Worm (Caenorhabditis elegans) whole organism, L3 larva: ENCODE results near the gene spr-2.
A peak's percentile ranks its signal among the peaks of the same experiment; 100 is the strongest.

Experiments used
- R02D3.7 ChIP-seq: fragments of 150-350 bp; optimal IDR thresholded peaks from 2 replicates; lab custom pipeline; 2014; ENCODE audit warnings: missing biosample characterization, missing genetic modification characterization
- aly-2 ChIP-seq: fragments of 150-350 bp; optimal IDR thresholded peaks from 2 replicates; lab custom pipeline; 2014; ENCODE audit warnings: missing biosample characterization, missing genetic modification characterization
- ama-1 ChIP-seq: fragments of 150-350 bp; optimal IDR thresholded peaks from 2 replicates; lab custom pipeline; 2018
- ceh-16 ChIP-seq: sonication (generic microtip); optimal IDR thresholded peaks from 2 replicates; lab custom pipeline; 2017; ENCODE audit warnings: missing biosample characterization, missing genetic modification characterization
- ceh-28 ChIP-seq: fragments of 150-350 bp; optimal IDR thresholded peaks from 2 replicates; lab custom pipeline; 2014; ENCODE audit warnings: missing biosample characterization, missing genetic modification reagents, missing genetic modification characterization
- ceh-82 ChIP-seq: fragments of 150-350 bp; optimal IDR thresholded peaks from 2 replicates; lab custom pipeline; 2014; ENCODE audit warnings: missing biosample characterization, missing genetic modification characterization
- ceh-9 ChIP-seq: sonication (generic microtip); optimal IDR thresholded peaks from 2 replicates; lab custom pipeline; 2018; ENCODE audit warnings: missing biosample characterization, missing genetic modification characterization
- daf-12 ChIP-seq: fragments of 150-350 bp; optimal IDR thresholded peaks from 2 replicates; lab custom pipeline; 2014; ENCODE audit warnings: missing biosample characterization, missing genetic modification reagents, missing genetic modification characterization
- egl-5 ChIP-seq: fragments of 150-350 bp; optimal IDR thresholded peaks from 2 replicates; lab custom pipeline; 2017; ENCODE audit warnings: missing biosample characterization, missing genetic modification reagents, missing genetic modification characterization, inconsistent platforms
- elt-1 ChIP-seq: fragments of 150-350 bp; optimal IDR thresholded peaks from 2 replicates; lab custom pipeline; 2014; ENCODE audit warnings: missing biosample characterization, missing genetic modification characterization
- elt-2 ChIP-seq: sonication (generic microtip); optimal IDR thresholded peaks from 2 replicates; lab custom pipeline; 2016; ENCODE audit warnings: missing genetic modification reagents, mild to moderate bottlenecking, missing genetic modification characterization, missing compliant biosample characterization
- elt-3 ChIP-seq, 3 experiments: fragments of 150-350 bp in 1 of 3; sonication (generic microtip) in 2 of 3; optimal IDR thresholded peaks; 2 replicates in 2 of 3; 4 replicates in 1 of 3; lab custom pipeline; 2014 to 2017; ENCODE audit warnings: missing biosample characterization in 3 of 3, missing genetic modification characterization in 3 of 3
- eor-1 ChIP-seq, 2 experiments: fragments of 150-350 bp; optimal IDR thresholded peaks; 2 replicates each; lab custom pipeline; 2014 to 2018; ENCODE audit warnings: missing biosample characterization in 2 of 2, missing genetic modification characterization in 2 of 2
- fkh-2 ChIP-seq: fragments of 150-350 bp; optimal IDR thresholded peaks from 2 replicates; lab custom pipeline; 2014; ENCODE audit warnings: missing biosample characterization, missing genetic modification reagents, missing genetic modification characterization
- fos-1 ChIP-seq: fragments of 150-350 bp; optimal IDR thresholded peaks from 2 replicates; lab custom pipeline; 2014; ENCODE audit warnings: missing biosample characterization, missing genetic modification characterization
- hmg-11 ChIP-seq: sonication (generic microtip); optimal IDR thresholded peaks from 2 replicates; lab custom pipeline; 2016; ENCODE audit warnings: missing genetic modification characterization, missing compliant biosample characterization
- jun-1 ChIP-seq: fragments of 150-350 bp; optimal IDR thresholded peaks from 2 replicates; lab custom pipeline; 2014; ENCODE audit warnings: missing biosample characterization, missing genetic modification reagents, missing genetic modification characterization
- lin-15B ChIP-seq: fragments of 150-350 bp; optimal IDR thresholded peaks from 2 replicates; lab custom pipeline; 2014; ENCODE audit warnings: missing biosample characterization, missing genetic modification characterization
- lin-39 ChIP-seq: fragments of 150-350 bp; optimal IDR thresholded peaks from 2 replicates; lab custom pipeline; 2018; ENCODE audit warnings: missing biosample characterization, missing genetic modification reagents, missing genetic modification characterization
- lsy-12 ChIP-seq: sonication (generic microtip); optimal IDR thresholded peaks from 2 replicates; lab custom pipeline; 2016; ENCODE audit warnings: mild to moderate bottlenecking, missing genetic modification characterization, missing compliant biosample characterization
- mml-1 ChIP-seq: fragments of 150-350 bp; sonication (generic microtip); optimal IDR thresholded peaks from 3 replicates; lab custom pipeline; 2014; ENCODE audit warnings: missing biosample characterization, missing genetic modification characterization
- nfya-1 ChIP-seq: sonication (generic microtip); optimal IDR thresholded peaks from 2 replicates; lab custom pipeline; 2017; ENCODE audit warnings: missing genetic modification characterization, mild to moderate bottlenecking, missing compliant biosample characterization, antibody characterized with exemption, moderate library complexity; ENCODE audit not compliant: insufficient read depth
- nhr-11 ChIP-seq: fragments of 150-350 bp; optimal IDR thresholded peaks from 2 replicates; lab custom pipeline; 2014; ENCODE audit warnings: missing biosample characterization, missing genetic modification characterization
- nhr-12 ChIP-seq: fragments of 150-350 bp; optimal IDR thresholded peaks from 2 replicates; lab custom pipeline; 2014; ENCODE audit warnings: missing biosample characterization, missing genetic modification characterization
- nhr-23 ChIP-seq: fragments of 150-350 bp; optimal IDR thresholded peaks from 2 replicates; lab custom pipeline; 2014; ENCODE audit warnings: missing biosample characterization, missing genetic modification reagents, missing genetic modification characterization
- nhr-237 ChIP-seq: fragments of 150-350 bp; optimal IDR thresholded peaks from 2 replicates; lab custom pipeline; 2014; ENCODE audit warnings: missing biosample characterization, missing genetic modification characterization
- nhr-25 ChIP-seq: sonication (generic microtip); optimal IDR thresholded peaks from 2 replicates; lab custom pipeline; 2017; ENCODE audit warnings: missing biosample characterization, missing genetic modification characterization
- nhr-43 ChIP-seq: sonication (generic microtip); optimal IDR thresholded peaks from 2 replicates; lab custom pipeline; 2016; ENCODE audit warnings: mild to moderate bottlenecking, missing genetic modification characterization, missing compliant biosample characterization; ENCODE audit not compliant: poor library complexity, severe bottlenecking
- nhr-67 ChIP-seq: fragments of 150-350 bp; optimal IDR thresholded peaks from 2 replicates; lab custom pipeline; 2014; ENCODE audit warnings: missing biosample characterization, missing genetic modification characterization
- nhr-76 ChIP-seq: fragments of 150-350 bp; sonication (generic microtip); optimal IDR thresholded peaks from 5 replicates; lab custom pipeline; 2014; ENCODE audit warnings: missing biosample characterization, missing genetic modification characterization
- pha-4 ChIP-seq: fragments of 150-350 bp; optimal IDR thresholded peaks from 2 replicates; lab custom pipeline; 2014; ENCODE audit warnings: missing biosample characterization, missing genetic modification reagents, missing genetic modification characterization
- pqm-1 ChIP-seq: fragments of 150-350 bp; optimal IDR thresholded peaks from 2 replicates; lab custom pipeline; 2017; ENCODE audit warnings: missing biosample characterization, missing genetic modification characterization, inconsistent platforms
- skn-1 ChIP-seq: fragments of 150-350 bp; optimal IDR thresholded peaks from 2 replicates; lab custom pipeline; 2014; ENCODE audit warnings: missing biosample characterization, missing genetic modification characterization
- tbx-2 ChIP-seq: sonication (generic microtip); optimal IDR thresholded peaks from 2 replicates; lab custom pipeline; 2016; ENCODE audit warnings: mild to moderate bottlenecking, missing genetic modification characterization, missing compliant biosample characterization
- unc-62 ChIP-seq: fragments of 150-350 bp; sonication (generic microtip); optimal IDR thresholded peaks from 4 replicates; lab custom pipeline; 2014; ENCODE audit warnings: missing biosample characterization, missing genetic modification reagents, missing genetic modification characterization
- ztf-11 ChIP-seq: fragments of 150-350 bp; optimal IDR thresholded peaks from 2 replicates; lab custom pipeline; 2014; ENCODE audit warnings: missing biosample characterization, missing genetic modification characterization
- ztf-4 ChIP-seq: fragments of 150-350 bp; optimal IDR thresholded peaks from 2 replicates; lab custom pipeline; 2014; ENCODE audit warnings: missing biosample characterization, missing genetic modification characterization

Gene spr-2

DNA sequence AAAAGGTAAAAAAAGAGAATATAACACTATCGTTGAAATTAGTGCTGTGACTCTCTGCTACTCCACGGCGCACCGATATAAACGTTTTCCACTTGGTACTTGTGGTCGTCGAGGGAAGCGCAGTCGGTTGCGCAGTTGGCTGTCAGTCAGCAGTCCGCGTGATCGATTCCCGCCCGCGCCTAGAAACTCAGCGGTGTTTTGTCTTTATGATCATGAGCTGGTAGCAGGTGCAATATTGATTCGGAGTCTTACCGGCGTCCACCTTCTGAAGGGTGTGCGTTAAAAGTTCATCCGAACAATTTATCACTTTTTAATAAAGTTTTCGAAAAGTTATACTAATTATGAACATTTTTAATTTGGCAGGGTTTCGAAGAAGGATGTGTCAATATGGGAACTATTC, 35.8 kb downstream of the spr-2 start:
- TF ChIP-seq fkh-2 (tag; lab: Kevin White, UChicago) (no peak), ztf-4 (tag; lab: Kevin White, UChicago) (peak; percentile 57), elt-1 (no peak), ceh-16 (tag; lab: Kevin White, UChicago) (no peak), nfya-1 (peak; percentile 67), pha-4 (tag; lab: Kevin White, UChicago) (peak; percentile 78), nhr-25 (tag; lab: Kevin White, UChicago) (peak; percentile 81), unc-62 (peak; percentile 25), ceh-28 (tag; lab: Kevin White, UChicago) (peak; percentile 67), nhr-12 (tag; lab: Kevin White, UChicago) (no peak), hmg-11 (peak; percentile 95), ama-1 (lab: Kevin White, UChicago) (peak; percentile 86), aly-2 (tag; lab: Kevin White, UChicago) (no peak), nhr-43 (peak; percentile 83), elt-2 (peak; percentile 72), lsy-12 (peak; percentile 73), elt-3 (tag; optimal IDR thresholded peaks at IDR 0.05; lab: Kevin White, UChicago) (peak in 1 of 3 experiments; percentile 2), jun-1 (tag; lab: Kevin White, UChicago) (peak; percentile 51), R02D3.7 (tag; lab: Kevin White, UChicago) (peak; percentile 57), nhr-11 (tag; lab: Kevin White, UChicago) (no peak), nhr-23 (tag; lab: Kevin White, UChicago) (peak; percentile 73), skn-1 (tag; lab: Kevin White, UChicago) (peak; percentile 20), tbx-2 (tag; lab: Kevin White, UChicago) (peak; percentile 58), egl-5 (tag; lab: Kevin White, UChicago) (peak; percentile 36), lin-39 (peak; percentile 92), pqm-1 (tag; lab: Kevin White, UChicago) (peak; percentile 28), lin-15B (tag; lab: Kevin White, UChicago) (peak; percentile 35)

DNA sequence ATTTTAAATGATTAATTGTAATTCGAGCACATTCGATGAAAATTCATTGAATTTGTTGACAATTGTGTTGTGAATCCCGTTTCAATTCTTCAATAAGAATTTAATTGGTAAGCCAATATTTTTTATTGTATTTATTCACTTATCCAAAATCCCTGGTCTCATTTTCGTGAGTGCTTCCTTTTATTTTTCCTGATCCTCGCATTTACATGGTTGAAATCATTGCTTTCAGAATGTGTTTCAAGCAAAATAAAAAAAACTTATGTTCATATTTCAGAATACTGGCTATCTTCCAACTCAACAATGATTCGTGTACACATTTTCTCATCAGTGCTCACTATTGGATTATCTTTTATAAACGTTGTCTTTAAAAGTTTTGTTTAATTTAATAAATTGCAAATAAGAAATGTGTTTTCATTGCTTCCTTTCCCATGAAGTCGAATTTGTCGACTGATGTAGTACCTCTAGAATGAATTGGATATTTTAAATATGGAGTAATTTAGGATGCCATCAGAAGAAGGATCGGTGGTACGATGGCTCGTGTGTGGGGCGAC, 38.8 kb downstream of the spr-2 start, which contains the start of the genes D1046.18 and slc-25A26:
Gene D1046.18, plus strand, starts transcription at position 301 of the 551 bp plus-strand sequence.
Gene slc-25A26, plus strand, starts transcription at position 501 of the 551 bp plus-strand sequence.
- TF ChIP-seq R02D3.7 (tag; lab: Kevin White, UChicago) (no peak), ceh-16 (tag; lab: Kevin White, UChicago) (no peak), unc-62 (no peak), hmg-11 (no peak), fos-1 (no peak), nhr-25 (tag; lab: Kevin White, UChicago) (no peak), nhr-76 (tag; lab: Kevin White, UChicago) (no peak), nhr-67 (tag; lab: Kevin White, UChicago) (no peak), ceh-82 (tag; lab: Kevin White, UChicago) (no peak), ceh-9 (tag; lab: Kevin White, UChicago) (no peak)

ce11 chrIV:8933575-8933974, 42.3 kb downstream of the spr-2 start, which contains the start of gene D1046.4:
Gene D1046.4 (plus strand): TSS chrIV:8933875.
- no peak for TF ChIP-seq elt-3 (tag; optimal IDR thresholded peaks at IDR 0.05; lab: Kevin White, UChicago)
- TF ChIP-seq elt-2, result no peak
- TF ChIP-seq unc-62, result no peak
- TF ChIP-seq R02D3.7 (tag; lab: Kevin White, UChicago), result no peak
- TF ChIP-seq ztf-11, result no peak
- no peak for TF ChIP-seq mml-1 (tag; lab: Kevin White, UChicago)
- no peak for TF ChIP-seq ama-1 (lab: Kevin White, UChicago)
- TF ChIP-seq skn-1 (tag; lab: Kevin White, UChicago), result no peak
- no peak for TF ChIP-seq daf-12 (tag; lab: Kevin White, UChicago)
- TF ChIP-seq ceh-9 (tag; lab: Kevin White, UChicago), result no peak
- TF ChIP-seq nhr-237 (tag; lab: Kevin White, UChicago), result no peak
- no peak for TF ChIP-seq ztf-4 (tag; lab: Kevin White, UChicago)
- TF ChIP-seq eor-1 (tag; optimal IDR thresholded peaks at IDR 0.05; lab: Kevin White, UChicago), result no peak
- TF ChIP-seq ceh-28 (tag; lab: Kevin White, UChicago), result no peak
- TF ChIP-seq nhr-76 (tag; lab: Kevin White, UChicago), result no peak
